Worm (Caenorhabditis elegans) whole organism, L2 larva: ENCODE results near the gene C49F5.8.

Source experiments
- C34F6.9 ChIP-seq: fragments of 150-350 bp; optimal IDR thresholded peaks from 2 replicates; lab custom pipeline; 2014; ENCODE audit warnings: missing biosample characterization, missing genetic modification characterization
- F13H6.1 ChIP-seq: sonication (generic microtip); optimal IDR thresholded peaks from 2 replicates; lab custom pipeline; 2016; ENCODE audit warnings: missing genetic modification characterization, missing compliant biosample characterization
- Y55F3AM.14 ChIP-seq: fragments of 200-800 bp; sonication (Bioruptor generic); optimal IDR thresholded peaks from 2 replicates; lab custom pipeline; 2018; ENCODE audit warnings: mild to moderate bottlenecking, missing genetic modification characterization, missing compliant biosample characterization
- alr-1 ChIP-seq: fragments of 150-350 bp; optimal IDR thresholded peaks from 2 replicates; lab custom pipeline; 2014; ENCODE audit warnings: missing biosample characterization, missing genetic modification characterization
- aly-2 ChIP-seq: fragments of 150-350 bp; optimal IDR thresholded peaks from 2 replicates; lab custom pipeline; 2014; ENCODE audit warnings: missing biosample characterization, missing genetic modification characterization
- blmp-1 ChIP-seq: sonication (generic microtip); optimal IDR thresholded peaks from 2 replicates; lab custom pipeline; 2017; ENCODE audit warnings: missing genetic modification characterization, mild to moderate bottlenecking, missing compliant biosample characterization, antibody characterized with exemption, moderate library complexity; ENCODE audit not compliant: insufficient read depth
- ceh-82 ChIP-seq: fragments of 150-350 bp; optimal IDR thresholded peaks from 2 replicates; lab custom pipeline; 2014; ENCODE audit warnings: missing biosample characterization, missing genetic modification characterization
- dmd-4 ChIP-seq: sonication (generic microtip); optimal IDR thresholded peaks from 2 replicates; lab custom pipeline; 2017; ENCODE audit warnings: missing biosample characterization, missing genetic modification characterization
- elt-3 ChIP-seq: sonication (generic microtip); optimal IDR thresholded peaks from 2 replicates; lab custom pipeline; 2017; ENCODE audit warnings: missing biosample characterization, missing genetic modification characterization
- fos-1 ChIP-seq: fragments of 150-350 bp; optimal IDR thresholded peaks from 2 replicates; lab custom pipeline; 2014; ENCODE audit warnings: missing biosample characterization, missing genetic modification characterization
- lin-11 ChIP-seq: fragments of 150-350 bp; sonication (generic microtip); optimal IDR thresholded peaks from 2 replicates; lab custom pipeline; 2014; ENCODE audit warnings: missing biosample characterization, missing genetic modification characterization, inconsistent platforms, mixed read lengths
- lin-13 ChIP-seq: fragments of 150-350 bp; optimal IDR thresholded peaks from 2 replicates; lab custom pipeline; 2014; ENCODE audit warnings: missing biosample characterization, missing genetic modification reagents, missing genetic modification characterization
- lin-39 ChIP-seq: fragments of 150-350 bp; optimal IDR thresholded peaks from 2 replicates; lab custom pipeline; 2014; ENCODE audit warnings: missing biosample characterization, missing genetic modification reagents, missing genetic modification characterization
- mbf-1 ChIP-seq: sonication (generic microtip); optimal IDR thresholded peaks from 2 replicates; lab custom pipeline; 2017; ENCODE audit warnings: missing biosample characterization, missing genetic modification characterization
- nhr-11 ChIP-seq: fragments of 150-350 bp; optimal IDR thresholded peaks from 2 replicates; lab custom pipeline; 2014; ENCODE audit warnings: missing biosample characterization, missing genetic modification characterization
- nhr-129 ChIP-seq: fragments of 150-350 bp; optimal IDR thresholded peaks from 2 replicates; lab custom pipeline; 2014; ENCODE audit warnings: missing biosample characterization, missing genetic modification characterization
- nhr-21 ChIP-seq: fragments of 150-350 bp; optimal IDR thresholded peaks from 2 replicates; lab custom pipeline; 2014; ENCODE audit warnings: missing biosample characterization, missing genetic modification characterization
- nhr-25 ChIP-seq: fragments of 150-350 bp; sonication (generic microtip); optimal IDR thresholded peaks from 3 replicates; lab custom pipeline; 2014; ENCODE audit warnings: missing biosample characterization, missing genetic modification characterization
- nhr-6 ChIP-seq: fragments of 150-350 bp; optimal IDR thresholded peaks from 2 replicates; lab custom pipeline; 2014; ENCODE audit warnings: missing biosample characterization, missing genetic modification characterization
- peb-1 ChIP-seq: fragments of 150-350 bp; optimal IDR thresholded peaks from 2 replicates; lab custom pipeline; 2014; ENCODE audit warnings: missing biosample characterization, missing genetic modification characterization
- sem-4 ChIP-seq: fragments of 150-350 bp; optimal IDR thresholded peaks from 2 replicates; lab custom pipeline; 2014; ENCODE audit warnings: missing biosample characterization, missing genetic modification reagents, missing genetic modification characterization
- skn-1 ChIP-seq: sonication (generic microtip); optimal IDR thresholded peaks from 2 replicates; lab custom pipeline; 2017; ENCODE audit warnings: missing biosample characterization, missing genetic modification characterization
- sma-3 ChIP-seq: sonication (generic microtip); optimal IDR thresholded peaks from 2 replicates; lab custom pipeline; 2016; ENCODE audit warnings: missing genetic modification reagents, missing genetic modification characterization, missing compliant biosample characterization
- sma-9 ChIP-seq, 2 experiments: fragments of 150-350 bp in 1 of 2; sonication (generic microtip) in 1 of 2; optimal IDR thresholded peaks; 2 replicates each; lab custom pipeline; 2014 to 2016; ENCODE audit warnings: missing genetic modification characterization in 2 of 2, mild to moderate bottlenecking in 1 of 2, missing biosample characterization in 1 of 2, missing compliant biosample characterization in 1 of 2, missing genetic modification reagents in 1 of 2, moderate library complexity in 1 of 2
- unc-55 ChIP-seq: fragments of 150-350 bp; sonication (generic microtip); optimal IDR thresholded peaks from 3 replicates; lab custom pipeline; 2014; ENCODE audit warnings: missing biosample characterization, missing genetic modification reagents, missing genetic modification characterization
- unc-62 ChIP-seq: fragments of 150-350 bp; optimal IDR thresholded peaks from 2 replicates; lab custom pipeline; 2014; ENCODE audit warnings: missing biosample characterization, missing genetic modification reagents, missing genetic modification characterization
- ztf-1 ChIP-seq: fragments of 200-800 bp; sonication (Bioruptor generic); conservative IDR thresholded peaks from 2 replicates; pipeline ENCODE4 v1.3.6; 2022; ENCODE audit warnings: missing genetic modification characterization, missing compliant biosample characterization
- ztf-4 ChIP-seq: fragments of 150-350 bp; optimal IDR thresholded peaks from 2 replicates; lab custom pipeline; 2014; ENCODE audit warnings: missing biosample characterization, missing genetic modification characterization

C49F5.8 gene

ce11 chrX:12005499-12005959, 45.6 kb downstream of the C49F5.8 start, which contains the start of gene sma-5:
Gene sma-5, minus strand, starts transcription at chrX:12005549.
- no peak for TF ChIP-seq skn-1 (tag; lab: Kevin White, UChicago)
- no peak for TF ChIP-seq blmp-1 (tag; lab: Kevin White, UChicago)
- no peak for TF ChIP-seq dmd-4 (tag; lab: Kevin White, UChicago)
- TF ChIP-seq lin-39 (tag; lab: Kevin White, UChicago) = no peak
- TF ChIP-seq unc-55 (GFP tag; lab: Kevin White, UChicago) = no peak
- TF ChIP-seq unc-62 (GFP tag; lab: Kevin White, UChicago) = no peak
- no peak for TF ChIP-seq Y55F3AM.14 (GFP tag; lab: Kevin White, UChicago)
- TF ChIP-seq ztf-4 (tag; lab: Kevin White, UChicago) = no peak
- TF ChIP-seq peb-1 = no peak
- no peak for TF ChIP-seq sem-4 (tag; lab: Kevin White, UChicago)
- no peak for TF ChIP-seq elt-3 (tag; lab: Kevin White, UChicago)
- no peak for TF ChIP-seq sma-9 (GFP tag; optimal IDR thresholded peaks at IDR 0.05; lab: Kevin White, UChicago)
- no peak for TF ChIP-seq sma-9 (tag; optimal IDR thresholded peaks at IDR 0.05; lab: Kevin White, UChicago)
- no peak for TF ChIP-seq nhr-6 (tag; lab: Kevin White, UChicago)
- no peak for TF ChIP-seq nhr-129
- no peak for TF ChIP-seq lin-13 (GFP tag; lab: Kevin White, UChicago)
- TF ChIP-seq C34F6.9 (tag; lab: Kevin White, UChicago) = no peak
- no peak for TF ChIP-seq sma-3 (GFP tag; lab: Kevin White, UChicago)
- TF ChIP-seq ztf-1 (GFP tag; lab: Robert Waterston, UW) = no peak
- TF ChIP-seq nhr-25 (tag; lab: Kevin White, UChicago) = no peak

ce11 chrX:12006470-12006869, 46.5 kb downstream of the C49F5.8 start:
- no peak for TF ChIP-seq C34F6.9 (tag; lab: Kevin White, UChicago)
- no peak for TF ChIP-seq F13H6.1 (tag; lab: Kevin White, UChicago)
- peak; percentile 19 for TF ChIP-seq fos-1

- TF ChIP-seq unc-62 (GFP tag; lab: Kevin White, UChicago) (no peak), mbf-1 (tag; lab: Kevin White, UChicago) (no peak), alr-1 (tag; lab: Kevin White, UChicago) (no peak), nhr-21 (tag; lab: Kevin White, UChicago) (no peak), ceh-82 (no peak), dmd-4 (tag; lab: Kevin White, UChicago) (no peak), sma-3 (GFP tag; lab: Kevin White, UChicago) (peak; percentile 24), nhr-11 (tag; lab: Kevin White, UChicago) (no peak), lin-13 (GFP tag; lab: Kevin White, UChicago) (no peak), Y55F3AM.14 (GFP tag; lab: Kevin White, UChicago) (no peak), lin-11 (no peak), aly-2 (no peak), nhr-129 (no peak), sma-9 (GFP tag; optimal IDR thresholded peaks at IDR 0.05; lab: Kevin White, UChicago) (peak; percentile 20), sma-9 (tag; optimal IDR thresholded peaks at IDR 0.05; lab: Kevin White, UChicago) (no peak)
- TF ChIP-seq, all 48 proteins: peak for 2
Observed at ce11 chrX:12007905-12008466, 48.0 kb downstream of the C49F5.8 start.
